Worm (Caenorhabditis elegans): ENCODE results near the gene Y37D8A.6.
A peak's percentile ranks its signal among the peaks of the same experiment; 100 is the strongest.

Y37D8A.6 gene

ce11 chrIII:12906611-12907037 lies 36.5 kb upstream of the Y37D8A.6 start:
- no peak for TF ChIP-seq ham-2 (GFP tag; optimal IDR thresholded peaks at IDR 0.05)
- no peak for TF ChIP-seq cnd-1 (tag; optimal IDR thresholded peaks at IDR 0.05)
- no peak for TF ChIP-seq lin-13 (tag; optimal IDR thresholded peaks at IDR 0.05)
- TF ChIP-seq pha-4 (tag; optimal IDR thresholded peaks at IDR 0.05), result no peak

ce11 chrIII:12904987-12905541 lies 35.0 kb upstream of the Y37D8A.6 start, which contains the start of gene cox-5A:
TSS of gene cox-5A (plus strand) at chrIII:12905491.
- peak; percentile 90 for TF ChIP-seq sptf-1 (tag; optimal IDR thresholded peaks at IDR 0.05)
- TF ChIP-seq blmp-1 (tag; optimal IDR thresholded peaks at IDR 0.05), result no peak
- TF ChIP-seq M03D4.4 (tag; optimal IDR thresholded peaks at IDR 0.05), result peak; percentile 75
- peak; percentile 97 for TF ChIP-seq nhr-237 (tag; optimal IDR thresholded peaks at IDR 0.05)
- TF ChIP-seq ceh-39 (tag; optimal IDR thresholded peaks at IDR 0.05), result peak; percentile 98
- TF ChIP-seq nhr-76 (tag; optimal IDR thresholded peaks at IDR 0.05), result peak; percentile 9
- peak; percentile 100 for TF ChIP-seq lsy-2 (tag; optimal IDR thresholded peaks at IDR 0.05)
- peak; percentile 65 for TF ChIP-seq cnd-1 (tag; optimal IDR thresholded peaks at IDR 0.05)
- peak; percentile 96 for TF ChIP-seq ces-1 (GFP tag; optimal IDR thresholded peaks at IDR 0.05)
- no peak for TF ChIP-seq elt-1 (tag; optimal IDR thresholded peaks at IDR 0.05; ENCODE audit: borderline replicate concordance, insufficient read depth)
- TF ChIP-seq lin-13 (tag; optimal IDR thresholded peaks at IDR 0.05), result peak; percentile 99
- no peak for TF ChIP-seq unc-39 (tag; optimal IDR thresholded peaks at IDR 0.05)
- TF ChIP-seq unc-62 (GFP tag; optimal IDR thresholded peaks at IDR 0.05), result peak; percentile 83
- TF ChIP-seq mab-5 (tag; optimal IDR thresholded peaks at IDR 0.05), result peak; percentile 80
- TF ChIP-seq zip-8 (tag; optimal IDR thresholded peaks at IDR 0.05), result no peak
- TF ChIP-seq mls-2 (tag; optimal IDR thresholded peaks at IDR 0.05), result peak; percentile 89
- TF ChIP-seq sem-2 (GFP tag; optimal IDR thresholded peaks at IDR 0.05), result no peak
- peak; percentile 81 for TF ChIP-seq hlh-1 (tag; optimal IDR thresholded peaks at IDR 0.05)
- TF ChIP-seq ham-2 (GFP tag; optimal IDR thresholded peaks at IDR 0.05), result peak; percentile 59
- peak; percentile 76 for TF ChIP-seq ceh-83 (GFP tag; optimal IDR thresholded peaks at IDR 0.05)
- TF ChIP-seq ztf-11 (tag; optimal IDR thresholded peaks at IDR 0.05), result peak; percentile 78
- TF ChIP-seq unc-120 (tag; optimal IDR thresholded peaks at IDR 0.05; ENCODE audit: poor library complexity, severe bottlenecking), result peak; percentile 40
- no peak for TF ChIP-seq nhr-12 (tag; optimal IDR thresholded peaks at IDR 0.05)
- TF ChIP-seq elt-3 (tag; optimal IDR thresholded peaks at IDR 0.05), result peak; percentile 67
- peak; percentile 98 for TF ChIP-seq mep-1 (tag; optimal IDR thresholded peaks at IDR 0.05)
- peak; percentile 73 for TF ChIP-seq drap-1 (GFP tag; optimal IDR thresholded peaks at IDR 0.05)
- peak; percentile 40 for TF ChIP-seq nhr-2 (tag; optimal IDR thresholded peaks at IDR 0.05)
- TF ChIP-seq tbx-8 (GFP tag; optimal IDR thresholded peaks at IDR 0.05), result no peak
- no peak for TF ChIP-seq snpc-4 (tag; optimal IDR thresholded peaks at IDR 0.05)
- peak; percentile 76 for TF ChIP-seq ceh-43 (GFP tag; optimal IDR thresholded peaks at IDR 0.05)
- TF ChIP-seq nhr-28 (tag; optimal IDR thresholded peaks at IDR 0.05), result no peak
- TF ChIP-seq lin-32 (GFP tag; optimal IDR thresholded peaks at IDR 0.05), result no peak
- peak; percentile 98 for TF ChIP-seq pha-4 (tag; optimal IDR thresholded peaks at IDR 0.05)
- no peak for TF ChIP-seq flh-1 (GFP tag; optimal IDR thresholded peaks at IDR 0.05)
- no peak for TF ChIP-seq bed-3 (GFP tag; optimal IDR thresholded peaks at IDR 0.05)

ce11 chrIII:12904052-12904451 lies 34.0 kb upstream of the Y37D8A.6 start:
- TF ChIP-seq unc-62 (GFP tag; optimal IDR thresholded peaks at IDR 0.05) (peak; percentile 65), flh-1 (GFP tag; optimal IDR thresholded peaks at IDR 0.05) (no peak)

- peak; percentile 0 for TF ChIP-seq unc-120 (tag; optimal IDR thresholded peaks at IDR 0.05; ENCODE audit: poor library complexity, severe bottlenecking)
- peak; percentile 99 for TF ChIP-seq nhr-2 (tag; optimal IDR thresholded peaks at IDR 0.05)
- peak; percentile 88 for TF ChIP-seq lin-32 (GFP tag; optimal IDR thresholded peaks at IDR 0.05)
- peak; percentile 71 for TF ChIP-seq cnd-1 (tag; optimal IDR thresholded peaks at IDR 0.05)
- no peak for TF ChIP-seq lsy-2 (tag; optimal IDR thresholded peaks at IDR 0.05)
- peak; percentile 37 for TF ChIP-seq unc-62 (GFP tag; optimal IDR thresholded peaks at IDR 0.05)
- peak; percentile 59 for TF ChIP-seq mep-1 (tag; optimal IDR thresholded peaks at IDR 0.05)
- peak; percentile 48 for TF ChIP-seq hlh-1 (tag; optimal IDR thresholded peaks at IDR 0.05)
- TF ChIP-seq lin-13 (tag; optimal IDR thresholded peaks at IDR 0.05), result no peak
- TF ChIP-seq sptf-1 (tag; optimal IDR thresholded peaks at IDR 0.05), result peak; percentile 23
Measured at ce11 chrIII:12894207-12894606, 24.1 kb upstream of the Y37D8A.6 start.
